Worm (Caenorhabditis elegans) whole organism, midembryonic: ENCODE results near the gene gba-4.
"Not testable (repeated sequence)": the region's sequence is repeated elsewhere in the genome, so short reads cannot be mapped to it uniquely, and the experiment has no call there.

ENCODE experiments used
- T22C8.4 ChIP-seq: fragments of 200-800 bp; sonication (Bioruptor generic); IDR thresholded peaks from 2 replicates; pipeline ENCODE4 v1.3.6; 2022; ENCODE audit warnings: missing genetic modification characterization, missing compliant biosample characterization
- flt-1 ChIP-seq: fragments of 200-800 bp; sonication (Bioruptor generic); IDR thresholded peaks from 2 replicates; pipeline ENCODE4 v1.3.6; 2022; ENCODE audit warnings: missing genetic modification characterization, missing compliant biosample characterization
- klf-2 ChIP-seq: fragments of 200-800 bp; sonication (Bioruptor generic); conservative IDR thresholded peaks from 2 replicates; pipeline ENCODE4 v1.3.6; 2022; ENCODE audit warnings: missing genetic modification reagents, missing genetic modification characterization, missing compliant biosample characterization
- med-1 ChIP-seq: sonication (generic microtip); optimal IDR thresholded peaks from 2 replicates; lab custom pipeline; 2017; ENCODE audit warnings: missing genetic modification characterization, mild to moderate bottlenecking, missing compliant biosample characterization, antibody characterized with exemption, missing genetic modification reagents; ENCODE audit not compliant: insufficient read depth
- ref-1 ChIP-seq: fragments of 200-800 bp; sonication (Bioruptor generic); conservative IDR thresholded peaks from 2 replicates; pipeline ENCODE4 v1.3.6; 2022; ENCODE audit warnings: missing genetic modification reagents, missing genetic modification characterization, missing compliant biosample characterization

- not testable (repeated sequence) for TF ChIP-seq ref-1; T22C8.4; med-1 (GFP tag; lab: Kevin White, UChicago); flt-1 (GFP tag; lab: Robert Waterston, UW); klf-2 (GFP tag; lab: Robert Waterston, UW)
Observed at ce11 chrIV:5350480-5351193, at the start of gene gba-4.
